Fruit fly (Drosophila melanogaster) whole organism, prepupa: ENCODE results near the gene smal.

Experiments used
- CG15336 ChIP-seq: fragments of 200-800 bp; sonication (Bioruptor generic); IDR thresholded peaks from 2 replicates; pipeline ENCODE4 v1.3.6; 2022; ENCODE audit warnings: missing biosample characterization, missing genetic modification characterization
- CG1621 ChIP-seq: fragments of 200-800 bp; sonication (Bioruptor generic); optimal IDR thresholded peaks from 3 replicates; lab custom pipeline; 2018; ENCODE audit warnings: missing biosample characterization, mild to moderate bottlenecking, missing genetic modification characterization
- CG34406 ChIP-seq: fragments of 200-800 bp; sonication (Bioruptor generic); optimal IDR thresholded peaks from 3 replicates; lab custom pipeline; 2016; ENCODE audit warnings: missing biosample characterization, missing genetic modification characterization
- CG4318 ChIP-seq: fragments of 200-800 bp; sonication (Bioruptor generic); optimal IDR thresholded peaks from 3 replicates; lab custom pipeline; 2017; ENCODE audit warnings: missing biosample characterization, mild to moderate bottlenecking, missing genetic modification characterization
- CG6854 ChIP-seq: fragments of 200-800 bp; sonication (Bioruptor generic); optimal IDR thresholded peaks from 2 replicates; lab custom pipeline; 2017; ENCODE audit warnings: missing biosample characterization, mild to moderate bottlenecking, missing genetic modification characterization
- Eip75B ChIP-seq: fragments of 200-800 bp; sonication (Bioruptor generic); optimal IDR thresholded peaks from 3 replicates; lab custom pipeline; 2016; ENCODE audit warnings: missing biosample characterization, missing genetic modification characterization
- Eip78C ChIP-seq: fragments of 200-800 bp; sonication (Bioruptor generic); peaks from one replicate; lab custom pipeline; 2016; ENCODE audit warnings: missing biosample characterization, missing genetic modification characterization
- Eip93F ChIP-seq: fragments of 200-800 bp; sonication (Bioruptor generic); optimal IDR thresholded peaks from 2 replicates; lab custom pipeline; 2016; ENCODE audit warnings: missing biosample characterization, mild to moderate bottlenecking, missing genetic modification characterization
- Lpt ChIP-seq: fragments of 200-800 bp; sonication (Bioruptor generic); optimal IDR thresholded peaks from 3 replicates; lab custom pipeline; 2016; ENCODE audit warnings: missing biosample characterization, missing genetic modification characterization
- Sox15 ChIP-seq: fragments of 200-800 bp; sonication (Bioruptor generic); optimal IDR thresholded peaks from 3 replicates; lab custom pipeline; 2016; ENCODE audit warnings: missing biosample characterization, missing genetic modification characterization
- fd59A ChIP-seq: fragments of 200-800 bp; sonication (Bioruptor generic); optimal IDR thresholded peaks from 2 replicates; lab custom pipeline; 2017; ENCODE audit warnings: missing biosample characterization, mild to moderate bottlenecking, missing genetic modification characterization, missing genetic modification reagents
- spab ChIP-seq: fragments of 200-800 bp; sonication (Bioruptor generic); optimal IDR thresholded peaks from 2 replicates; lab custom pipeline; 2017; ENCODE audit warnings: missing biosample characterization, mild to moderate bottlenecking, missing genetic modification characterization, missing genetic modification reagents

- no peak for TF ChIP-seq CG15336
- no peak for TF ChIP-seq Sox15
- TF ChIP-seq fd59A (GFP tag; lab: Kevin White, UChicago), result no peak
- no peak for TF ChIP-seq Eip78C (GFP tag; lab: Kevin White, UChicago)
- no peak for TF ChIP-seq spab (GFP tag; lab: Kevin White, UChicago)
- no peak for TF ChIP-seq CG6854 (GFP tag; lab: Kevin White, UChicago)
- TF ChIP-seq CG1621 (tag; lab: Kevin White, UChicago), result no peak
- no peak for TF ChIP-seq CG4318 (GFP tag; lab: Kevin White, UChicago)
- no peak for TF ChIP-seq Eip93F
- no peak for TF ChIP-seq Eip75B (GFP tag; lab: Kevin White, UChicago)
- TF ChIP-seq CG34406 (GFP tag; lab: Kevin White, UChicago), result no peak
- TF ChIP-seq Lpt, result no peak
Observed at dm6 chr2L:6220966-6221365, 42.0 kb downstream of the smal start.
